Worm (Caenorhabditis elegans): ENCODE measurements around the gene C16B8.4.
A peak's percentile ranks its signal among the peaks of the same experiment; 100 is the strongest.

C16B8.4 gene

ce11 chrX:3944961-3945587, 28.4 kb downstream of the C16B8.4 start:
- no peak for TF ChIP-seq mep-1 (tag; optimal IDR thresholded peaks at IDR 0.05)
- TF ChIP-seq unc-120 (tag; optimal IDR thresholded peaks at IDR 0.05; ENCODE audit: poor library complexity, severe bottlenecking) = no peak
- TF ChIP-seq ces-1 (GFP tag; optimal IDR thresholded peaks at IDR 0.05) = peak; percentile 77
- no peak for TF ChIP-seq flh-1 (GFP tag; optimal IDR thresholded peaks at IDR 0.05)

ce11 chrX:3944073-3944472, 29.4 kb downstream of the C16B8.4 start:
- TF ChIP-seq mls-2 (tag; optimal IDR thresholded peaks at IDR 0.05) (no peak), elt-1 (tag; optimal IDR thresholded peaks at IDR 0.05; ENCODE audit: borderline replicate concordance, insufficient read depth) (no peak), flh-1 (GFP tag; optimal IDR thresholded peaks at IDR 0.05) (no peak), pha-4 (tag; optimal IDR thresholded peaks at IDR 0.05) (no peak), sptf-1 (tag; optimal IDR thresholded peaks at IDR 0.05) (no peak), cnd-1 (tag; optimal IDR thresholded peaks at IDR 0.05) (no peak), unc-62 (GFP tag; optimal IDR thresholded peaks at IDR 0.05) (no peak), ceh-39 (tag; optimal IDR thresholded peaks at IDR 0.05) (no peak), sem-2 (GFP tag; optimal IDR thresholded peaks at IDR 0.05) (no peak), M03D4.4 (tag; optimal IDR thresholded peaks at IDR 0.05) (no peak), ces-1 (GFP tag; optimal IDR thresholded peaks at IDR 0.05) (no peak), unc-39 (tag; optimal IDR thresholded peaks at IDR 0.05) (no peak), bed-3 (GFP tag; optimal IDR thresholded peaks at IDR 0.05) (no peak), mab-5 (tag; optimal IDR thresholded peaks at IDR 0.05) (no peak), lin-32 (GFP tag; optimal IDR thresholded peaks at IDR 0.05) (no peak), nhr-237 (tag; optimal IDR thresholded peaks at IDR 0.05) (no peak)

ce11 chrX:3943213-3943612, 30.2 kb downstream of the C16B8.4 start, which contains the start of gene ptp-4A2:
ptp-4A2 (minus strand) TSS chrX:3943313.
- TF ChIP-seq ceh-39 (tag; optimal IDR thresholded peaks at IDR 0.05) (no peak), cnd-1 (tag; optimal IDR thresholded peaks at IDR 0.05) (no peak), nhr-12 (tag; optimal IDR thresholded peaks at IDR 0.05) (no peak), unc-120 (tag; optimal IDR thresholded peaks at IDR 0.05; ENCODE audit: poor library complexity, severe bottlenecking) (no peak), nhr-2 (tag; optimal IDR thresholded peaks at IDR 0.05) (no peak), unc-62 (GFP tag; optimal IDR thresholded peaks at IDR 0.05) (no peak), zip-8 (tag; optimal IDR thresholded peaks at IDR 0.05) (no peak), elt-3 (tag; optimal IDR thresholded peaks at IDR 0.05) (no peak), pha-4 (tag; optimal IDR thresholded peaks at IDR 0.05) (no peak), lin-32 (GFP tag; optimal IDR thresholded peaks at IDR 0.05) (no peak)

ce11 chrX:3942267-3942666, 31.2 kb downstream of the C16B8.4 start, which contains the start of gene T19D2.13:
T19D2.13 (minus strand) TSS chrX:3942367.
- no peak for TF ChIP-seq hlh-1 (tag; optimal IDR thresholded peaks at IDR 0.05)
- TF ChIP-seq elt-1 (tag; optimal IDR thresholded peaks at IDR 0.05; ENCODE audit: borderline replicate concordance, insufficient read depth) = no peak
- TF ChIP-seq ceh-39 (tag; optimal IDR thresholded peaks at IDR 0.05) = no peak
- no peak for TF ChIP-seq unc-39 (tag; optimal IDR thresholded peaks at IDR 0.05)
- no peak for TF ChIP-seq tbx-8 (GFP tag; optimal IDR thresholded peaks at IDR 0.05)
- no peak for TF ChIP-seq zip-8 (tag; optimal IDR thresholded peaks at IDR 0.05)
- TF ChIP-seq ceh-43 (GFP tag; optimal IDR thresholded peaks at IDR 0.05) = no peak
- no peak for TF ChIP-seq ces-1 (GFP tag; optimal IDR thresholded peaks at IDR 0.05)
- TF ChIP-seq ztf-11 (tag; optimal IDR thresholded peaks at IDR 0.05) = no peak
- TF ChIP-seq ham-2 (GFP tag; optimal IDR thresholded peaks at IDR 0.05) = no peak
- TF ChIP-seq mep-1 (tag; optimal IDR thresholded peaks at IDR 0.05) = no peak
- no peak for TF ChIP-seq bed-3 (GFP tag; optimal IDR thresholded peaks at IDR 0.05)
- TF ChIP-seq cnd-1 (tag; optimal IDR thresholded peaks at IDR 0.05) = no peak
- no peak for TF ChIP-seq nhr-76 (tag; optimal IDR thresholded peaks at IDR 0.05)
- no peak for TF ChIP-seq lsy-2 (tag; optimal IDR thresholded peaks at IDR 0.05)

ce11 chrX:3938950-3939349, 34.5 kb downstream of the C16B8.4 start, which contains the start of gene T19D2.3:
T19D2.3 (plus strand) TSS chrX:3939250.
- no peak for TF ChIP-seq ztf-11 (tag; optimal IDR thresholded peaks at IDR 0.05)
- TF ChIP-seq lin-13 (tag; optimal IDR thresholded peaks at IDR 0.05) = no peak
- no peak for TF ChIP-seq nhr-28 (tag; optimal IDR thresholded peaks at IDR 0.05)
- no peak for TF ChIP-seq nhr-76 (tag; optimal IDR thresholded peaks at IDR 0.05)
- no peak for TF ChIP-seq blmp-1 (tag; optimal IDR thresholded peaks at IDR 0.05)
- TF ChIP-seq mls-2 (tag; optimal IDR thresholded peaks at IDR 0.05) = no peak
- TF ChIP-seq tbx-8 (GFP tag; optimal IDR thresholded peaks at IDR 0.05) = no peak
- TF ChIP-seq elt-3 (tag; optimal IDR thresholded peaks at IDR 0.05) = no peak
- no peak for TF ChIP-seq nhr-2 (tag; optimal IDR thresholded peaks at IDR 0.05)
- no peak for TF ChIP-seq lin-32 (GFP tag; optimal IDR thresholded peaks at IDR 0.05)
